Fruit fly (Drosophila melanogaster) whole organism, pupa: Measurements from ENCODE around the gene CG9389.

Source experiments
- CG12605 ChIP-seq: fragments of 200-800 bp; sonication (Bioruptor generic); IDR thresholded peaks from 2 replicates; pipeline ENCODE4 v1.3.6; 2022; ENCODE audit warnings: missing biosample characterization, missing genetic modification characterization
- CG14655 ChIP-seq: fragments of 200-800 bp; sonication (Bioruptor generic); optimal IDR thresholded peaks from 3 replicates; lab custom pipeline; 2017; ENCODE audit warnings: mild to moderate bottlenecking, missing biosample characterization, missing genetic modification reagents, missing genetic modification characterization
- CG15710 ChIP-seq: fragments of 200-800 bp; sonication (Bioruptor generic); optimal IDR thresholded peaks from 2 replicates; lab custom pipeline; 2018; ENCODE audit warnings: missing biosample characterization, mild to moderate bottlenecking, missing genetic modification characterization, moderate library complexity
- CG4496 ChIP-seq: fragments of 200-800 bp; sonication (Bioruptor generic); IDR thresholded peaks from 3 replicates; pipeline ENCODE4 v1.3.6; 2022; ENCODE audit warnings: missing biosample characterization, missing genetic modification characterization
- CG8301 ChIP-seq: fragments of 200-800 bp; sonication (Bioruptor generic); optimal IDR thresholded peaks from 2 replicates; lab custom pipeline; 2018; ENCODE audit warnings: missing biosample characterization, mild to moderate bottlenecking, missing genetic modification characterization
- D1 ChIP-seq: fragments of 200-800 bp; sonication (Bioruptor generic); optimal IDR thresholded peaks from 2 replicates; lab custom pipeline; 2018; ENCODE audit warnings: missing biosample characterization, mild to moderate bottlenecking, missing genetic modification characterization, moderate library complexity
- EcR ChIP-seq: fragments of 200-800 bp; sonication (Bioruptor generic); optimal IDR thresholded peaks from 3 replicates; lab custom pipeline; 2019; ENCODE audit warnings: missing biosample characterization, missing genetic modification characterization, mild to moderate bottlenecking, moderate library complexity, missing genetic modification reagents
- Pif1A ChIP-seq: fragments of 200-800 bp; sonication (Bioruptor generic); optimal IDR thresholded peaks from 3 replicates; lab custom pipeline; 2016; ENCODE audit warnings: missing biosample characterization, missing genetic modification characterization
- Pif1B ChIP-seq: fragments of 200-800 bp; sonication (Bioruptor generic); optimal IDR thresholded peaks from 3 replicates; lab custom pipeline; 2016; ENCODE audit warnings: missing biosample characterization, missing genetic modification characterization
- gl ChIP-seq: fragments of 200-800 bp; sonication (Bioruptor generic); optimal IDR thresholded peaks from 2 replicates; lab custom pipeline; 2018; ENCODE audit warnings: missing biosample characterization, mild to moderate bottlenecking, missing genetic modification characterization
- rn ChIP-seq: fragments of 200-800 bp; sonication (Bioruptor generic); IDR thresholded peaks from 2 replicates; pipeline ENCODE4 v1.3.6; 2022; ENCODE audit warnings: missing biosample characterization, missing genetic modification characterization

- TF ChIP-seq EcR (GFP tag; lab: Kevin White, UChicago) (no peak), CG8301 (tag; lab: Kevin White, UChicago) (no peak), CG12605 (GFP tag; lab: Robert Waterston, UW) (no peak), Pif1B (GFP tag; lab: Kevin White, UChicago) (no peak), rn (GFP tag; lab: Robert Waterston, UW) (no peak), gl (no peak), CG15710 (no peak), Pif1A (GFP tag; lab: Kevin White, UChicago) (no peak), D1 (tag; lab: Kevin White, UChicago) (peak; percentile 66), CG4496 (no peak), CG14655 (GFP tag; lab: Kevin White, UChicago) (no peak)
Measured at dm6 chr3L:21317416-21318259, 47.3 kb upstream of the CG9389 start, which contains the start of gene Pc.
